Fruit fly (Drosophila melanogaster): ENCODE measurements around the gene CG15403.

Gene CG15403

DNA sequence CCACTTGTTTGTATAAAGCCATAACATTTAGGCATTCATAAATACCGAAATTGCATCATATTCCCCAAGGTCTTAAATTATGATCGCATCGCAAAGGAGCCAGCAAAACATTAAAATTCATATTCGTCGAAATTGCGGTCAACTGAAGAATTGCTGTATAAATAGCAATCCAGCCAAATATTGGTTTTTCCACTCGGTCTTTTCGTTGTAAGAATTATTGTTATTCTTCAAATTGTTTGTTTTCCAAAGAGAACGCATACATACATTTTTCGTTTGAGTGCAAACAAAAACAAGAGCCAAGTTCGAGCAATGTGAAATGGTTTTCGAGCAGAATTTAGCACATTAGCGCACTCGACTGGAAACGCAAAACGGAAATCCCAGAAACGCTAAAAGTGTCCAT lies 13.5 kb upstream of the CG15403 start:
- TF ChIP-seq CG17801 (GFP tag; optimal IDR thresholded peaks at IDR 0.05; ENCODE audit: partially characterized antibody) = no peak

DNA sequence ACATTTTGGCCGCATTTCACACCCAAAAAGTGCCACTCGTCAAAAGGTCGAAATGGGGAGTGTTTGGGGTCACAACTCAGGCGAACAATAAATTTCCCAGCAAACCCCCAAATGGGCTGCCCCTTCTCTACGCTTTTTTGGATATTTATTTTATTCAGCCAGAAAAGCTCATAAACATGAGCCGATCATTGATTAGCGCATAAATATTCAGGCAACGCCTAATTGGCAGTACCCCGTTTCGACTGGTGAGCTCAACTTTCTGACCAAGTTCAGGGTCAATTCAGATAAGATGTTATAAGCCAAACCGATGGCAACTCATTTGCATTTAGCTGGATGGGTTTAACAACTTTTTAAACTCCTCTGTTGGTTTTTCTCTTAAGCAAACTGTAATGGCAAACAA lies 8.8 kb upstream of the CG15403 start:
- TF ChIP-seq CG17801 (GFP tag; optimal IDR thresholded peaks at IDR 0.05; ENCODE audit: partially characterized antibody) = no peak

DNA sequence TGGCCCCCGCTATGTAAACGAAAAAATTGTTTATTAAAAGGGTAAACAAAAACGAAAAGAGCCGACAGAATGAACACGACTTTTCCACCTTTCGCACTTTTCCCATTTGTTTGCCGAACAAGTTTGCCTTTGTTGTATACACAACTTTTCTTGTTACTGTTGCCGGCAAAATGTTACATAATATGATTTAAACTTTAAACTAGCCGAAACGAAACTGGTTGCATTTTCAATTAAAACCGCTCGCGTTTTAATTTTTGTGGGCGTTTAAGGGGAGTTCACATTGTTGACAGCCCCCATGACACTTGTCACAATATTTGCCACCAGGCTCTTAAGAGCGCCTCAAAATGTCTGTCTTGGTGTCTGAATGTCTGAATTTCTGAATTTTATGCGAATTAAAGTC lies 7.6 kb upstream of the CG15403 start:
- no peak for TF ChIP-seq CG17801 (GFP tag; optimal IDR thresholded peaks at IDR 0.05; ENCODE audit: partially characterized antibody)

DNA sequence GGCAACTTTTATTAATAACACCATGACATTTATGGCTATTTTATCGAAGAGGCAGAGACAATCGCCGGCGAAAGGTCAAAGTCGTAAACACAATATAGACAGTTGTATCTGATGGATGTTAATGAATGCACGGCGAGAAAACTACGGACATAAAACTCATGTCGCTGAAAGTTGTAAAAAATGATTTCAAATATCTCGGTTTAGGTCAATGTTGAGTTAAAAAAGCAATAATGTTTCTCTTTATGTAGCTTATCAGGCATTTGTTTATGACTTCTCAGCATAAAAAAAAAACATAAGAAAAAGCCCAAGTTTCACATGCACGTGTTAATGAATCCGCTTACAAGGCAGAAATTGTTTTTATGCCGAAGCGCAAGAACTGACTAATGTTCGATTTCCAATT lies 7.1 kb upstream of the CG15403 start:
- TF ChIP-seq CG17801 (GFP tag; optimal IDR thresholded peaks at IDR 0.05; ENCODE audit: partially characterized antibody) = no peak

DNA sequence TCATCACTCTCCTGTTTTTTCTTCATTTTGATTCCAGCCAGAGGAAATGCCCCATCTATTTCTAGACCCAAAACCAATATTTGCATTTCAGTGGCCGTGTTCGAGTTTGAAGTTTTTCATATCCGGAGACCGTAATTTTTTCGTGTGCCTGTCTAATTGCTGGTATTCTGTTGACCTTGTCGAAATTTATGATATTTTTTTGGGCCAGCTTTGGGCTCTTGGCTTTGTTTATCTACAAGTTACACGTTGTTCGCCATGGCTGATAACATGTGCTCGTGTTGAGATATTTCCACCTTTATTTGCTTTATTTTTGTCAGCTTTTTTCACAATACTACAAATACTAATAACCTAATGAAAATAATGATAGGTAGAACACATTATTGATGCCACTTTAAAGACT lies 6.7 kb upstream of the CG15403 start:
- no peak for TF ChIP-seq CG17801 (GFP tag; optimal IDR thresholded peaks at IDR 0.05; ENCODE audit: partially characterized antibody)

DNA sequence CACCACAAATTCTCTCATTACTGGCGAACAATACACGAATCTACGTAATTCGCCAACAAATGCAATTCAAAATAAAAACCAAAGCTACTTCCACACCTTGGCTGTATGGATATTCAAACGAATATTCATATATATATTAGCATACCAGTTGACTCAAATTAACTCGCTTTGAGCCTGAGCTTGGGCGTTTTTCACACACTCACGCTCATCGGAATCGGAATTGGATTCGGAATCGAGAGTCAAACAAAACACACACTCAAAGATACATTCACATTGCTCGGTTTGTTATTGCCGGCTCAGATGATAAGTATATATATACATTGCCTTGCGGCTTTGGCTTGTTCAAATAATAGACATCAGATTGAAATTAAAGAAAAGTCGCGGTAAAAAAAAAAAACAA lies 6.2 kb upstream of the CG15403 start:
- TF ChIP-seq CG17801 (GFP tag; optimal IDR thresholded peaks at IDR 0.05; ENCODE audit: partially characterized antibody) = no peak

DNA sequence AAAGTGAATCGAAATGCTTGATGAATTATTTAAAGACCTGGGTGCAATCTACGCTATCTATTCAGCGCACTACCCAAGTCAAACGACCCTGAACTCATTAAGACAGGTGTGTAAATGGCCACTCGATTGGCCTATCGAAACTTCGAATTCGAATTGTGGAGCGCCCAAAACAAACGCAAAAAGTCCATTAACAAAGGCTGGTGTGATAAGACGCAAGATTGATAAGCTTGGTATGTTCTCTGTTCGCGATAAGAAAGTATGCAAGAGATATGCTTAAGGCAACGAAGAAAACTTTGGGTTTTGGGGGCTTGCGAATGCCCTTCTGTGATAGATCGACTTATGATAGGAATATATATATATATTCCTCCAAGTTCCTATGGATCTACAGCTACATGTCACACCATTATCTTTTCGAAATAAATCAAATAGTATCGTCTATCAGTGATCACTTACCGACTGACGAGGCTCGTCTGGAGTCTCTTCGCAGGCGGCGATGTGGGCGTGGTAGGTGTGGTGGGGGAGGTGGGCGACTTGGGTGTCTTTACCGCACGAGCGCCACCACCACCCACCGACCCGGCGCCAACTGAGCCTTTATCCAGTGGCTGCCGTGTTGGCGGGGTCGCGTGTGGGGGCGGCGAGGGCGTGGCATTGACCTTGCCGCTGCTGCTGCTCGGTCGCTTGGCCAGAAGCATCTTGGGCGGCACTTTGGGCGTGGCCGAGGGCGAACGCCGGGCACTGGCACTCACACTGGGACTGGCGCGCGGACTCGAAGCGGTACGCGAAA lies 4.7 kb upstream of the CG15403 start:
- TF ChIP-seq CG17801 (GFP tag; optimal IDR thresholded peaks at IDR 0.05; ENCODE audit: partially characterized antibody) = no peak

DNA sequence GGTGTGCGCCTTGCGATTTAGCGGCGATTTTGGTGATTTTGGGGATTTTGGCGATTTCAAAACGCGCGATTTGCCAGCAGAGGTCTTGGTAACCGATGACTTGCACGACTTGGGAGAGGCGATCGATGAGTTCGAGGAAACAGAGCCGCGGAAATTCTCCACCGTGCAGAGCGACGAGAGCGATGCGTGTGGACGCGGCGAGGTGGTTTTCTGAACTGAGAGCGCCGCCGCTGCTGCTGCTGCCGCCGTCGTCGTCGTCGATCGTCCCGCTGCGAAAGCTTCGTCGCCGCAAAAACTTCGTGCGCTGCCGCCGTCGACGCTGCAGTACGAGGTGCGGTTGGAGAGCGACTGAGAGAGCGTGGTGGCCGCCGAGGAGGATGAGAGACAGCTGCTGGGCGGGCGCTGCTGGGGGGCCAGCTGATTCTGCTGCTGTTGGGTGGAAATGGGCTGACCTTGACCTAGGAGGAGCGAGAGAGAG lies 3.9 kb upstream of the CG15403 start:
- no peak for TF ChIP-seq CG17801 (GFP tag; optimal IDR thresholded peaks at IDR 0.05; ENCODE audit: partially characterized antibody)

DNA sequence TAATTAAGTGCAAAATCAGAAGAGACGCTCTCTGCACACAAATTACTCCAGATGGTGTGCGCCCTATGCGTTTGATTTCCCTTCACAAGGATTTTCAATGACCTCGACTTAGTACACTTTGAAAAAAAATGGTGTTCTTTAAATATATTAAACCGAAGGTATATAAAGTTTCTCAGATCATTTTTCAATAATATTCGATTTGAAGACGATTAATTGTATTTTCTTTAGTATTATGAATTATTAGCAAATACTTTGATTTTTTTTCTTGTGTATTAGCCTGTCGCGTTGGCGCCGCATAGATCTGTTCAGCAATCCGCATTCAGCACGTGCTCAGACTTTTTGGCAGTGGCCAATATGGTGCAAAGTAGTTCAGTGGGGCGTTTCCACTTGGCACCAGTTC lies 622 bp upstream of the CG15403 start:
- no peak for TF ChIP-seq CG17801 (GFP tag; optimal IDR thresholded peaks at IDR 0.05; ENCODE audit: partially characterized antibody)

DNA sequence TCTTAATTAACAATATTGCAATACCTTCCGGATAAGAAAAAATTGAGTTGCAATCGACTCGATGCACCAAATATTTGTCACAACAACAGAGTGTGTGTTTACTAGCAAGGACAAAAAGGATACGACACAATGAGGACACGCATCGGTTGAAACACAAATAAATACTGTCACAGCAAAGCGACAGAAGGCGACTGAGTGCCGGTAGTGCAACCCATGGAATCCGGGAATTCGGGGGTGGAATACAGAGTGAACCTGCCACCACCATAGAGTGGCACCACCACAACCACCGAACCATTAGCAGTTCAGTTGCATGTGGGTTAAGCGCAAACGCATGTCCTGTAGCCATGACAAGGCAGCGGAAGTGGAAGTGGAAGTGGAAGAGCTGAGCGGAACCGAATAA lies 2.0 kb downstream of the CG15403 start:
- TF ChIP-seq CG17801 (GFP tag; optimal IDR thresholded peaks at IDR 0.05; ENCODE audit: partially characterized antibody) = no peak

DNA sequence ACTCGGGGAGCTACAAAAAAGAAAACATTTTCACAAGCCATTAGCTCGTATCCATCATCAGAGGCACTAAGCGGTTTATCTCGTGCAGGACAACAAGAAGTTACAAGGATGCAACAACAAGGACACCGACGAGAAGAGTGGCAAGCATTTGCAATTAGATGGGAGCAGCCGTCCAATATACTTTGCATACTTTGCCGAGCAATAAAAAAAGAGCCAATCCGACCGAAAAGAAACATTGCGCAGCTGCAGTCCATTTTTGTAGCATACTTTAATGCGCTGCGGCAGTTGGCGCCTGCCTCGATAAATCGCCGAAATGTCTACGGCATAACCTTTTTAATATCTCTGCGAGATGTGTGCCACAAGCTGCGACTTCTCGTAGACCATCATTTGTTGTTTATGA lies 3.2 kb downstream of the CG15403 start:
- TF ChIP-seq CG17801 (GFP tag; optimal IDR thresholded peaks at IDR 0.05; ENCODE audit: partially characterized antibody) = no peak

DNA sequence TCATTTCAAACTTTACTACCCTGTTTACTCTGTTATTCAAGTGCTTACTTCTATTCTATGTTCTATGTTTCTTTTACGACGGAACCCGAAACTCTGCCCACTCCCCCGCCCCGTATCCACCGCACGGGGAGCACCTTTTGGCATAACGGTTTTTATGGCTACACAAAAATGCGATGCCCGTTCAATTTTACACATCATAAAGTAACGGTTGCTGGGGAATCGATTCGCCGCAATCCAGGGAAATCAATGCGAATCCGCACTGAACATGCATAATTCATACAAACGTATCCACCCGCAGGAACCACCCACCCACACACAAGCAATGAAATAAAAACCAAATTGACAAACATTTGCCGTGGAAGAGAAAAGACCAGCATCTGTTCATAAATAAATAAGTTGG lies 15.5 kb downstream of the CG15403 start:
- TF ChIP-seq CG17801 (GFP tag; optimal IDR thresholded peaks at IDR 0.05; ENCODE audit: partially characterized antibody) = no peak

DNA sequence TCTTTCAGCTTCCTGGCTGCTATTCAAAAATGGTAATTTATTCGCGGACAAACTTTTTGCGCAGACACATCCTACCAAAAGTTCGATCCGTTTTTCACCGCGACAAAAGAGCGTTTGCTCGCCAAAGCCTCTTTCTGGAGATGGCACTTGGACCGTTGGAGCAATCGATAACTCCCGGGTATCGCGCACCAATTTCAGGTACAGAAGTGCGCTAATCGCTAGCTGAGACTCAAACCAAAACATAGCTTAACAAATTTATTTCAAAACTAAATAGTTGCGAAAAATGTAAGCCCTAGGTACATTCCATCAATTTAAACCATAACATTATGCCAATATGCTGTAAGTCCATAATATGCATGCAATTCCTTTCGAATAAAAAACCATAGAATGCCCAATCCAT lies 16.3 kb downstream of the CG15403 start, which contains the start of gene toc:
Gene toc, minus strand, starts transcription at position 78 of the 400 bp plus-strand sequence.
- peak; percentile 53 for TF ChIP-seq CG17801 (GFP tag; optimal IDR thresholded peaks at IDR 0.05; ENCODE audit: partially characterized antibody)

DNA sequence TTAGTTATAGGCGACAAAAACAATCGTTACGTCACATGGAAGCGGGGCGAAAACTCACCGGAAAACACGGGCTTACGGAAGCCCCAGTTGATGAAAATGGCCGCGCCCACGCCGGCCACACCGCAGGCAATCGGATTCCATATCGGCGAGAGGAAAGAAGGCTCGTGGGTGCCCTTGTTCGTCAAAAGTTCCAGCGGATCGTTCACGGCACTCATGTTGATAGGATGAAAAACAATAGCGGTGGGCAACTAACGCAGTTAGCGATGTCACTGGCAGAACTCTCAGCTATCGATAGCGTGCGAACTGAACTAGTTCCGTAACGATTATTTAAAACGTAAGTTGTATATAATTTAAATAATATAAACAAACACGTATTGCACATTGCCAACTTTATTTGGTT lies 17.0 kb downstream of the CG15403 start, which contains the start of gene ND-B14.5B:
Gene ND-B14.5B, minus strand, starts transcription at position 379 of the 400 bp plus-strand sequence.
- TF ChIP-seq CG17801 (GFP tag; optimal IDR thresholded peaks at IDR 0.05; ENCODE audit: partially characterized antibody) = no peak

DNA sequence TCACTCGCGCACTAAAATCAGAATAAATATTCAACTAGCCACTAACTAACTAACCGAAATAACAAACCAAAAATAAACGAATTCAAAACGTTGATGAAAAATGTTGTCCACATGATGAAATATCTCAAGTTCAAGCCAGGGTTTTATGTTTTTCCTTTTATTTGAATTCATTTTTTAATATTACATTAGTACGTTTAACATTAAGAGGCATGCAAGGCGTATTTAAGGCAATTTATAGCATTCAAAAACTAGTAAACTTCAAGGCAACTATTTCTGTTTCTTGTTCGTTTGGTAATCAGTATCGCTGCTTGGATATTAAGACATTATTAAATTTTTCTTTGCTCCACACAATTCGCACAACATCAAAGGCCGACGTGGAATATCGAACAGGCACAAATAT lies 17.5 kb downstream of the CG15403 start:
- TF ChIP-seq CG17801 (GFP tag; optimal IDR thresholded peaks at IDR 0.05; ENCODE audit: partially characterized antibody) = no peak

DNA sequence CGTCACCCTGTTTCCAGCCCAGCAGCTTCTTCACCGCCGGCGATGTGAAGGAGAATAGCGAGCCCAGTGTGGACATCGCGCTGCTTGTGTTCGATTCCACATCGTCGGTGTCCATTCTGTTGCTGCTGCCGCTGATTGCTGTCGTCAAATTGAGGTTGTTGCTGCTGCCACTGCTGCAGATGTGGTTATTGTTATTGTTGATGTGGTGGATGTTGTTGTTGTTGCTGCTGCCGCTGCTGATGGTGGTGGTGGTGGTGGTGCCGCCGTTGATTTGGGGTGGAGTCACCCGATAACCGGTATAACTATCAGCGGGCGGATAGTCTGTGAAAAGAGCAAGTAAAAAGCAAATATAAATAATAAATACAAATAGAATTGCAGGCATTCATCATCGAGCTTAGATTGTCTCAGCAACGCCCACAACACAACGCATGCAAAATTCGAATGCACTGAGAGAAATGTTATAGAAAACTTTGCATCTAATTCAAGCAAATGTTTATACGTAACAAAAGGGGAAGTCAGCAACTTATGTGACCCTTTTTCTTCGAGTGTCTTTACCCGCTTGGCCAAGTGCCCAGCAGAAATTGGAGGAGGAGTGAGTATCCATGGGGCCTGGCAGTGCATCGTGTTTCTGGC lies 20.6 kb downstream of the CG15403 start:
- TF ChIP-seq CG17801 (GFP tag; optimal IDR thresholded peaks at IDR 0.05; ENCODE audit: partially characterized antibody) = no peak
